Fruit fly (Drosophila melanogaster): ENCODE results near the gene Pex23.
A peak's percentile ranks its signal among the peaks of the same experiment; 100 is the strongest.

Gene Pex23

dm6 chr3L:20296797-20297196, 5.1 kb downstream of the Pex23 start, which contains the start of gene FRG1 (continued):
- no peak for TF ChIP-seq abd-A (tag; optimal IDR thresholded peaks at IDR 0.05)
- TF ChIP-seq Hand (GFP tag; optimal IDR thresholded peaks at IDR 0.05) = no peak
- TF ChIP-seq corto (GFP tag; optimal IDR thresholded peaks at IDR 0.05) = no peak
- peak; percentile 64 for TF ChIP-seq Sry-δ (GFP tag; optimal IDR thresholded peaks at IDR 0.05)
- TF ChIP-seq ind (GFP tag; optimal IDR thresholded peaks at IDR 0.05) = no peak
- peak; percentile 76 for TF ChIP-seq CG34224 (GFP tag; IDR thresholded peaks at IDR 0.05; ENCODE audit: partially characterized antibody)
- no peak for TF ChIP-seq Mad (GFP tag; optimal IDR thresholded peaks at IDR 0.05)
- TF ChIP-seq so (GFP tag; IDR thresholded peaks at IDR 0.05) = no peak
- TF ChIP-seq Meics (GFP tag; optimal IDR thresholded peaks at IDR 0.05) = no peak
- TF ChIP-seq sna (GFP tag; IDR thresholded peaks at IDR 0.05; ENCODE audit: partially characterized antibody) = peak; percentile 61; the same call in 1 of the 2 replicates
- no peak for TF ChIP-seq cato (GFP tag; optimal IDR thresholded peaks at IDR 0.05; ENCODE audit: borderline replicate concordance)
- TF ChIP-seq tin (GFP tag; optimal IDR thresholded peaks at IDR 0.05) = no peak
- TF ChIP-seq NC2α (GFP tag; optimal IDR thresholded peaks at IDR 0.05) = no peak
- no peak for TF ChIP-seq CG33557 (GFP tag; optimal IDR thresholded peaks at IDR 0.05)
- TF ChIP-seq Six4 (GFP tag; optimal IDR thresholded peaks at IDR 0.05) = no peak
- no peak for TF ChIP-seq zfh1 (GFP tag; IDR thresholded peaks at IDR 0.05)
- no peak for TF ChIP-seq CG2202 (tag; optimal IDR thresholded peaks at IDR 0.05)
- TF ChIP-seq mirr (GFP tag; optimal IDR thresholded peaks at IDR 0.05) = no peak
- no peak for TF ChIP-seq H2.0 (GFP tag; IDR thresholded peaks at IDR 0.05)
- TF ChIP-seq shn (GFP tag; optimal IDR thresholded peaks at IDR 0.05) = no peak
- TF ChIP-seq CG18619 (GFP tag; optimal IDR thresholded peaks at IDR 0.05) = no peak
- no peak for TF ChIP-seq bigmax (GFP tag; optimal IDR thresholded peaks at IDR 0.05)
- TF ChIP-seq CG15514 (GFP tag; optimal IDR thresholded peaks at IDR 0.05) = peak; percentile 31
- no peak for TF ChIP-seq row (GFP tag; IDR thresholded peaks at IDR 0.05)
- peak; percentile 75 for TF ChIP-seq Scr (GFP tag; IDR thresholded peaks at IDR 0.05; ENCODE audit: partially characterized antibody)
- TF ChIP-seq CG8388 (GFP tag; optimal IDR thresholded peaks at IDR 0.05) = no peak
- TF ChIP-seq Dbx (GFP tag; IDR thresholded peaks at IDR 0.05) = no peak
- TF ChIP-seq maf-S (GFP tag; optimal IDR thresholded peaks at IDR 0.05) = no peak
- peak; percentile 67 for TF ChIP-seq CG1603 (tag; optimal IDR thresholded peaks at IDR 0.05)
- TF ChIP-seq CG34422 (GFP tag; IDR thresholded peaks at IDR 0.05) = no peak
- TF ChIP-seq CG12299 (tag; optimal IDR thresholded peaks at IDR 0.05) = no peak
- TF ChIP-seq CG31388 (GFP tag; optimal IDR thresholded peaks at IDR 0.05) = no peak
- peak; percentile 77; the same call in 2 of the 3 replicates for TF ChIP-seq Opbp (GFP tag; IDR thresholded peaks at IDR 0.05; ENCODE audit: partially characterized antibody)
- peak; percentile 61; the same call in 1 of the 3 replicates for TF ChIP-seq vnd (GFP tag; IDR thresholded peaks at IDR 0.05; ENCODE audit: partially characterized antibody)
- TF ChIP-seq usp (GFP tag; optimal IDR thresholded peaks at IDR 0.05) = no peak
- no peak for TF ChIP-seq ash1 (GFP tag; optimal IDR thresholded peaks at IDR 0.05)
- no peak for TF ChIP-seq tup (GFP tag; optimal IDR thresholded peaks at IDR 0.05)
- no peak for TF ChIP-seq Xrp1 (GFP tag; IDR thresholded peaks at IDR 0.05)
- TF ChIP-seq Hmr (GFP tag; optimal IDR thresholded peaks at IDR 0.05) = no peak
- TF ChIP-seq aop (GFP tag; IDR thresholded peaks at IDR 0.05) = no peak
- TF ChIP-seq disco-r (GFP tag; optimal IDR thresholded peaks at IDR 0.05) = no peak
- TF ChIP-seq Dip2 (GFP tag; IDR thresholded peaks at IDR 0.05) = no peak
- no peak for TF ChIP-seq dimm (GFP tag; IDR thresholded peaks at IDR 0.05)
- peak; percentile 64; the same call in 2 of the 3 replicates for TF ChIP-seq mld (GFP tag; IDR thresholded peaks at IDR 0.05; ENCODE audit: partially characterized antibody)
- TF ChIP-seq CG8924 (tag; optimal IDR thresholded peaks at IDR 0.05) = peak; percentile 35
- TF ChIP-seq PHDP (tag; optimal IDR thresholded peaks at IDR 0.05) = no peak
- no peak for TF ChIP-seq hth (optimal IDR thresholded peaks at IDR 0.05)
- no peak for TF ChIP-seq CG7271 (tag; optimal IDR thresholded peaks at IDR 0.05)
- TF ChIP-seq CG15269 (tag; optimal IDR thresholded peaks at IDR 0.05) = no peak
- peak; percentile 95 for TF ChIP-seq CG3838 (GFP tag; optimal IDR thresholded peaks at IDR 0.05)
- no peak for TF ChIP-seq Sox100B (GFP tag; optimal IDR thresholded peaks at IDR 0.05)
